Worm (Caenorhabditis elegans) whole organism, L1 larva: ENCODE results near the gene hum-4.

Experiments used
- C34B4.2 ChIP-seq: sonication (generic microtip); optimal IDR thresholded peaks from 2 replicates; lab custom pipeline; 2017; ENCODE audit warnings: mild to moderate bottlenecking, missing genetic modification characterization, missing compliant biosample characterization
- Y116A8C.19 ChIP-seq: sonication (generic microtip); optimal IDR thresholded peaks from 2 replicates; lab custom pipeline; 2016; ENCODE audit warnings: missing compliant biosample characterization, missing genetic modification characterization, borderline replicate concordance
- aly-2 ChIP-seq: fragments of 150-350 bp; optimal IDR thresholded peaks from 2 replicates; lab custom pipeline; 2014; ENCODE audit warnings: missing biosample characterization, missing genetic modification characterization
- ama-1 ChIP-seq: fragments of 150-350 bp; optimal IDR thresholded peaks from 2 replicates; lab custom pipeline; 2014
- efl-1 ChIP-seq, 4 experiments: fragments of 150-350 bp; optimal IDR thresholded peaks in 3 of 4; peaks in 1 of 4; 1 replicate in 1 of 4; 2 replicates in 3 of 4; lab custom pipeline; 2014; ENCODE audit warnings: missing biosample characterization in 2 of 4, missing genetic modification characterization in 2 of 4, missing genetic modification reagents in 2 of 4
- egl-13 ChIP-seq: sonication (generic microtip); optimal IDR thresholded peaks from 2 replicates; lab custom pipeline; 2016; ENCODE audit warnings: missing genotype, missing genetic modification reagents, missing genetic modification characterization, missing compliant biosample characterization
- elt-2 ChIP-seq: sonication (generic microtip); optimal IDR thresholded peaks from 2 replicates; lab custom pipeline; 2016; ENCODE audit warnings: missing genetic modification characterization, mild to moderate bottlenecking, inconsistent platforms, missing compliant biosample characterization, missing genetic modification reagents
- elt-3 ChIP-seq, 6 experiments: fragments of 150-350 bp in 1 of 6; sonication (generic microtip); optimal IDR thresholded peaks; 2 replicates each; lab custom pipeline; 2017 to 2018; ENCODE audit warnings: missing biosample characterization in 6 of 6, missing genetic modification characterization in 6 of 6, inconsistent platforms in 1 of 6
- fkh-4 ChIP-seq: sonication (generic microtip); optimal IDR thresholded peaks from 2 replicates; lab custom pipeline; 2016; ENCODE audit warnings: missing compliant biosample characterization, missing genetic modification characterization, borderline replicate concordance
- grh-1 ChIP-seq: fragments of 200-800 bp; sonication (Bioruptor generic); IDR thresholded peaks from 2 replicates; pipeline ENCODE4 v1.3.6; 2022; ENCODE audit warnings: missing genetic modification reagents, missing genetic modification characterization, missing compliant biosample characterization
- hlh-17 ChIP-seq: fragments of 200-800 bp; sonication (Bioruptor generic); optimal IDR thresholded peaks from 2 replicates; lab custom pipeline; 2018; ENCODE audit warnings: missing genetic modification characterization, mild to moderate bottlenecking, missing compliant biosample characterization, moderate library complexity, borderline replicate concordance
- hlh-4 ChIP-seq: sonication (generic microtip); optimal IDR thresholded peaks from 2 replicates; lab custom pipeline; 2016; ENCODE audit warnings: mild to moderate bottlenecking, missing genetic modification characterization, missing compliant biosample characterization
- hpl-2 ChIP-seq: fragments of 150-350 bp; optimal IDR thresholded peaks from 2 replicates; lab custom pipeline; 2014; ENCODE audit warnings: missing biosample characterization, missing genetic modification reagents, missing genetic modification characterization
- lin-14 ChIP-seq: fragments of 200-800 bp; sonication (Bioruptor generic); optimal IDR thresholded peaks from 2 replicates; lab custom pipeline; 2018; ENCODE audit warnings: mild to moderate bottlenecking, missing genetic modification characterization, moderate library complexity, missing compliant biosample characterization
- lin-35 ChIP-seq, 2 experiments: fragments of 150-350 bp; optimal IDR thresholded peaks; 2 replicates each; lab custom pipeline; 2014; ENCODE audit warnings: missing biosample characterization in 2 of 2, missing genetic modification characterization in 2 of 2, missing genetic modification reagents in 2 of 2
- mdl-1 ChIP-seq, 2 experiments: fragments of 150-350 bp; optimal IDR thresholded peaks; 2 replicates each; lab custom pipeline; 2014 to 2017; ENCODE audit warnings: missing biosample characterization in 2 of 2, missing genetic modification characterization in 2 of 2, inconsistent platforms in 1 of 2
- mep-1 ChIP-seq: fragments of 150-350 bp; optimal IDR thresholded peaks from 2 replicates; lab custom pipeline; 2014; ENCODE audit warnings: missing biosample characterization, missing genetic modification characterization
- nhr-19 ChIP-seq: fragments of 200-800 bp; sonication (Bioruptor generic); conservative IDR thresholded peaks from 2 replicates; pipeline ENCODE4 v1.3.6; 2022; ENCODE audit warnings: missing genetic modification characterization, missing compliant biosample characterization
- nhr-20 ChIP-seq: sonication (generic microtip); optimal IDR thresholded peaks from 2 replicates; lab custom pipeline; 2016; ENCODE audit warnings: mild to moderate bottlenecking, missing genetic modification characterization, missing compliant biosample characterization
- nhr-71 ChIP-seq: sonication (generic microtip); optimal IDR thresholded peaks from 2 replicates; lab custom pipeline; 2016; ENCODE audit warnings: mild to moderate bottlenecking, missing genetic modification characterization, moderate library complexity, missing compliant biosample characterization
- nhr-76 ChIP-seq: sonication (generic microtip); optimal IDR thresholded peaks from 2 replicates; lab custom pipeline; 2017; ENCODE audit warnings: missing biosample characterization, missing genetic modification characterization
- nhr-77 ChIP-seq: fragments of 150-350 bp; optimal IDR thresholded peaks from 2 replicates; lab custom pipeline; 2014; ENCODE audit warnings: missing biosample characterization, missing genetic modification characterization
- nhr-85 ChIP-seq: sonication (generic microtip); peaks from one replicate; lab custom pipeline; 2016; ENCODE audit warnings: missing genetic modification characterization, inconsistent platforms, missing compliant biosample characterization
- pag-3 ChIP-seq: sonication (generic microtip); optimal IDR thresholded peaks from 2 replicates; lab custom pipeline; 2017; ENCODE audit warnings: missing genetic modification characterization, mild to moderate bottlenecking, missing compliant biosample characterization, antibody characterized with exemption, borderline replicate concordance; ENCODE audit not compliant: insufficient read depth
- rnt-1 ChIP-seq: sonication (generic microtip); optimal IDR thresholded peaks from 2 replicates; lab custom pipeline; 2016; ENCODE audit warnings: mild to moderate bottlenecking, missing genetic modification characterization, moderate library complexity, missing compliant biosample characterization
- sox-4 ChIP-seq: sonication (generic microtip); optimal IDR thresholded peaks from 2 replicates; lab custom pipeline; 2016; ENCODE audit warnings: missing genetic modification characterization, missing compliant biosample characterization
- sptf-1 ChIP-seq: fragments of 150-350 bp; optimal IDR thresholded peaks from 2 replicates; lab custom pipeline; 2014; ENCODE audit warnings: missing biosample characterization, missing genetic modification characterization
- sup-37 ChIP-seq: fragments of 200-800 bp; sonication (Bioruptor generic); optimal IDR thresholded peaks from 2 replicates; lab custom pipeline; 2018; ENCODE audit warnings: mild to moderate bottlenecking, missing genetic modification characterization, missing compliant biosample characterization
- swsn-7 ChIP-seq: sonication (generic microtip); optimal IDR thresholded peaks from 2 replicates; lab custom pipeline; 2016; ENCODE audit warnings: missing genetic modification characterization, missing compliant biosample characterization
- unc-130 ChIP-seq: fragments of 150-350 bp; optimal IDR thresholded peaks from 2 replicates; lab custom pipeline; 2017; ENCODE audit warnings: missing biosample characterization, missing genetic modification characterization, inconsistent platforms
- unc-86 ChIP-seq: sonication (generic microtip); optimal IDR thresholded peaks from 2 replicates; lab custom pipeline; 2016; ENCODE audit warnings: missing genetic modification characterization, missing compliant biosample characterization
- zip-4 ChIP-seq: fragments of 200-800 bp; sonication (Bioruptor generic); optimal IDR thresholded peaks from 2 replicates; lab custom pipeline; 2018; ENCODE audit warnings: mild to moderate bottlenecking, missing genetic modification characterization, moderate library complexity, missing compliant biosample characterization
- ztf-11 ChIP-seq, 2 experiments: sonication (generic microtip); optimal IDR thresholded peaks; 2 replicates each; lab custom pipeline; 2016 to 2017; ENCODE audit warnings: missing genetic modification characterization in 2 of 2, missing biosample characterization in 1 of 2, missing compliant biosample characterization in 1 of 2

hum-4 gene

ce11 chrX:11482637-11483036 lies 49.2 kb upstream of the hum-4 start (continued):
- TF ChIP-seq ama-1 (lab: Kevin White, UChicago) (no peak), nhr-85 (no peak), egl-13 (no peak), hlh-17 (GFP tag; lab: Kevin White, UChicago) (no peak), zip-4 (no peak), nhr-20 (tag; lab: Kevin White, UChicago) (peak; percentile 21), sox-4 (tag; lab: Kevin White, UChicago) (no peak), grh-1 (GFP tag; lab: Robert Waterston, UW) (no peak), nhr-71 (tag; lab: Kevin White, UChicago) (peak; percentile 51), elt-2 (tag; lab: Kevin White, UChicago) (peak; percentile 72)

- TF ChIP-seq efl-1 (optimal IDR thresholded peaks at IDR 0.05; lab: Kevin White, UChicago) (no peak), efl-1 (GFP tag; optimal IDR thresholded peaks at IDR 0.05 in 1 of 2; lab: Kevin White, UChicago) (peak in 1 of 2 experiments; percentile 41), ama-1 (lab: Kevin White, UChicago) (no peak)
Observed at ce11 chrX:11482134-11482533, 48.7 kb upstream of the hum-4 start.

- TF ChIP-seq efl-1 (optimal IDR thresholded peaks at IDR 0.05; lab: Kevin White, UChicago), result no peak
- TF ChIP-seq efl-1 (GFP tag; optimal IDR thresholded peaks at IDR 0.05 in 1 of 2; lab: Kevin White, UChicago), result peak in 1 of 2 experiments; percentile 51
- TF ChIP-seq lin-14 (GFP tag; lab: Kevin White, UChicago), result peak; percentile 84
- TF ChIP-seq zip-4, result no peak
- TF ChIP-seq unc-86 (tag; lab: Kevin White, UChicago), result no peak
- TF ChIP-seq nhr-71 (tag; lab: Kevin White, UChicago), result peak; percentile 38
- TF ChIP-seq mep-1 (tag; lab: Kevin White, UChicago), result peak; percentile 31
- peak; percentile 85 for TF ChIP-seq nhr-85
- TF ChIP-seq hpl-2 (GFP tag; lab: Kevin White, UChicago), result no peak
- no peak for TF ChIP-seq mdl-1 (tag; optimal IDR thresholded peaks at IDR 0.05; lab: Kevin White, UChicago)
- TF ChIP-seq lin-35 (GFP tag; optimal IDR thresholded peaks at IDR 0.05; lab: Kevin White, UChicago), result peak in 1 of 2 experiments; percentile 33
- no peak for TF ChIP-seq Y116A8C.19 (tag; lab: Kevin White, UChicago)
Observed at ce11 chrX:11481825-11482093, 48.4 kb upstream of the hum-4 start.

ce11 chrX:11480990-11481824 lies 47.8 kb upstream of the hum-4 start:
- TF ChIP-seq fkh-4 (tag; lab: Kevin White, UChicago) (no peak), nhr-20 (tag; lab: Kevin White, UChicago) (peak; percentile 18), ztf-11 (tag; optimal IDR thresholded peaks at IDR 0.05; lab: Kevin White, UChicago) (no peak), unc-130 (peak; percentile 14), aly-2 (tag; lab: Kevin White, UChicago) (no peak), sptf-1 (tag; lab: Kevin White, UChicago) (no peak), C34B4.2 (no peak), swsn-7 (tag; lab: Kevin White, UChicago) (no peak), nhr-76 (tag; lab: Kevin White, UChicago) (no peak), pag-3 (tag; lab: Kevin White, UChicago) (no peak), rnt-1 (peak; percentile 44), efl-1 (optimal IDR thresholded peaks at IDR 0.05; lab: Kevin White, UChicago) (no peak), efl-1 (GFP tag; optimal IDR thresholded peaks at IDR 0.05 in 1 of 2; lab: Kevin White, UChicago) (peak in 1 of 2 experiments; percentile 15), sup-37 (no peak), lin-14 (GFP tag; lab: Kevin White, UChicago) (peak; percentile 73), elt-3 (tag; optimal IDR thresholded peaks at IDR 0.05; lab: Kevin White, UChicago) (no peak), elt-2 (tag; lab: Kevin White, UChicago) (peak; percentile 22), nhr-19 (GFP tag; lab: Robert Waterston, UW) (0 out of 2 replicates have a peak, but pooled peaks have one; percentile 27), nhr-77 (tag; lab: Kevin White, UChicago) (no peak), hlh-4 (tag; lab: Kevin White, UChicago) (no peak), ama-1 (lab: Kevin White, UChicago) (no peak)
